Fruit fly (Drosophila melanogaster) whole organism, embryonic: ENCODE results near the gene Cpr30B.

Experiments used
- BtbVII ChIP-seq: fragments of 200-800 bp; sonication (Bioruptor generic); optimal IDR thresholded peaks from 3 replicates; lab custom pipeline; 2017; ENCODE audit warnings: missing biosample characterization, mild to moderate bottlenecking, missing genetic modification characterization
- CG10565 ChIP-seq: fragments of 200-800 bp; sonication (Bioruptor generic); optimal IDR thresholded peaks from 3 replicates; lab custom pipeline; 2016; ENCODE audit warnings: missing biosample characterization, mild to moderate bottlenecking, missing genetic modification characterization
- CG12942 ChIP-seq: fragments of 200-800 bp; sonication (Bioruptor generic); optimal IDR thresholded peaks from 3 replicates; lab custom pipeline; 2016; ENCODE audit warnings: missing biosample characterization, missing genetic modification characterization
- CG13424 ChIP-seq: fragments of 200-800 bp; sonication (Bioruptor generic); optimal IDR thresholded peaks from 2 replicates; lab custom pipeline; 2019; ENCODE audit warnings: missing biosample characterization, mild to moderate bottlenecking, missing genetic modification characterization, moderate library complexity
- CG13775 ChIP-seq: fragments of 200-800 bp; sonication (Bioruptor generic); optimal IDR thresholded peaks from 3 replicates; lab custom pipeline; 2017; ENCODE audit warnings: missing biosample characterization, mild to moderate bottlenecking, missing genetic modification characterization
- CG14710 ChIP-seq: fragments of 200-800 bp; sonication (Bioruptor generic); optimal IDR thresholded peaks from 3 replicates; lab custom pipeline; 2019; ENCODE audit warnings: missing biosample characterization, mild to moderate bottlenecking, missing genetic modification characterization, moderate library complexity
- CG1603 ChIP-seq: fragments of 200-800 bp; sonication (Bioruptor generic); optimal IDR thresholded peaks from 2 replicates; lab custom pipeline; 2019; ENCODE audit warnings: missing biosample characterization, mild to moderate bottlenecking, missing genetic modification characterization, moderate library complexity
- CG17359 ChIP-seq: fragments of 200-800 bp; sonication (Bioruptor generic); optimal IDR thresholded peaks from 3 replicates; lab custom pipeline; 2018; ENCODE audit warnings: missing biosample characterization, mild to moderate bottlenecking, missing genetic modification characterization, moderate library complexity
- CG18011 ChIP-seq: fragments of 200-800 bp; sonication (Bioruptor generic); optimal IDR thresholded peaks from 2 replicates; lab custom pipeline; 2017; ENCODE audit warnings: missing biosample characterization, missing genetic modification characterization, mild to moderate bottlenecking, moderate library complexity, missing genotype
- CG18764 ChIP-seq: fragments of 200-800 bp; sonication (Bioruptor generic); optimal IDR thresholded peaks from 3 replicates; lab custom pipeline; 2016; ENCODE audit warnings: missing biosample characterization, missing genetic modification characterization
- CG43689 ChIP-seq: fragments of 200-800 bp; sonication (Bioruptor generic); IDR thresholded peaks from 2 replicates; pipeline ENCODE4 v1.3.6; 2022; ENCODE audit warnings: missing biosample characterization, missing genetic modification characterization
- CG5245 ChIP-seq: fragments of 200-800 bp; sonication (Bioruptor generic); optimal IDR thresholded peaks from 3 replicates; lab custom pipeline; 2016; ENCODE audit warnings: missing biosample characterization, missing genetic modification characterization
- CG6254 ChIP-seq: fragments of 200-800 bp; sonication (Bioruptor generic); optimal IDR thresholded peaks from 3 replicates; lab custom pipeline; 2017; ENCODE audit warnings: mild to moderate bottlenecking, missing biosample characterization, missing genetic modification reagents, missing genetic modification characterization
- CG6654 ChIP-seq: fragments of 200-800 bp; sonication (Bioruptor generic); optimal IDR thresholded peaks from 2 replicates; lab custom pipeline; 2017; ENCODE audit warnings: missing biosample characterization, mild to moderate bottlenecking, missing genetic modification characterization
- CG7963 ChIP-seq: fragments of 200-800 bp; sonication (Bioruptor generic); IDR thresholded peaks from 3 replicates; pipeline ENCODE4 v1.3.6; 2022; ENCODE audit warnings: missing biosample characterization, missing genetic modification characterization; ENCODE audit not compliant: partially characterized antibody
- CG8765 ChIP-seq: fragments of 200-800 bp; sonication (Bioruptor generic); IDR thresholded peaks from 2 replicates; pipeline ENCODE4 v1.3.6; 2022; ENCODE audit warnings: missing biosample characterization, missing genetic modification characterization
- CG8944 ChIP-seq: fragments of 200-800 bp; sonication (Bioruptor generic); optimal IDR thresholded peaks from 3 replicates; lab custom pipeline; 2016; ENCODE audit warnings: missing biosample characterization, missing genetic modification characterization
- D19A ChIP-seq: fragments of 200-800 bp; optimal IDR thresholded peaks from 3 replicates; lab custom pipeline; 2019; ENCODE audit warnings: missing biosample characterization, mild to moderate bottlenecking, missing genetic modification characterization, moderate library complexity
- Dfd ChIP-seq, 2 experiments: fragments of >200 bp; optimal IDR thresholded peaks; 2 replicates each; lab custom pipeline; 2017; ENCODE audit warnings: missing biosample characterization in 2 of 2, missing genetic modification characterization in 2 of 2
- Dip3 ChIP-seq: fragments of 200-800 bp; sonication (Bioruptor generic); optimal IDR thresholded peaks from 3 replicates; lab custom pipeline; 2016; ENCODE audit warnings: missing biosample characterization, missing genetic modification characterization
- Doc3 ChIP-seq: fragments of 200-800 bp; sonication (Bioruptor generic); IDR thresholded peaks from 3 replicates; pipeline ENCODE4 v1.3.6; 2022; ENCODE audit warnings: missing biosample characterization, missing genetic modification characterization; ENCODE audit not compliant: partially characterized antibody
- Ets65A ChIP-seq: fragments of 200-800 bp; sonication (Bioruptor generic); peaks from one replicate; lab custom pipeline; 2016; ENCODE audit warnings: missing biosample characterization, missing genetic modification characterization
- Gsc ChIP-seq: fragments of 200-800 bp; sonication (Bioruptor generic); IDR thresholded peaks from 2 replicates; pipeline ENCODE4 v1.3.6; 2022; ENCODE audit warnings: missing biosample characterization, missing genetic modification characterization
- Lpt ChIP-seq: fragments of >200 bp; optimal IDR thresholded peaks from 2 replicates; lab custom pipeline; 2018; ENCODE audit warnings: missing biosample characterization, missing genetic modification characterization
- Mes4 ChIP-seq: fragments of 200-800 bp; sonication (Bioruptor generic); optimal IDR thresholded peaks from 2 replicates; lab custom pipeline; 2016; ENCODE audit warnings: missing biosample characterization, missing genetic modification characterization
- Sox100B ChIP-seq: fragments of 200-800 bp; sonication (Bioruptor generic); optimal IDR thresholded peaks from 3 replicates; lab custom pipeline; 2018; ENCODE audit warnings: missing biosample characterization, mild to moderate bottlenecking, missing genetic modification characterization
- Spps ChIP-seq: fragments of 200-800 bp; sonication (Bioruptor generic); optimal IDR thresholded peaks from 2 replicates; lab custom pipeline; 2018; ENCODE audit warnings: missing biosample characterization, mild to moderate bottlenecking, missing genetic modification characterization
- Sry-δ ChIP-seq: fragments of 200-800 bp; sonication (Bioruptor generic); optimal IDR thresholded peaks from 2 replicates; lab custom pipeline; 2016; ENCODE audit warnings: missing biosample characterization, missing genetic modification characterization
- Trl ChIP-seq, 3 experiments: fragments of >200 bp in 2 of 3; fragments of 200-800 bp in 1 of 3; sonication (Bioruptor generic) in 1 of 3; optimal IDR thresholded peaks; 2 replicates in 1 of 3; 3 replicates in 2 of 3; lab custom pipeline; 2016 to 2017; ENCODE audit warnings: missing biosample characterization in 1 of 3, missing genetic modification characterization in 1 of 3
- Xbp1 ChIP-seq: fragments of 200-800 bp; sonication (Bioruptor generic); optimal IDR thresholded peaks from 3 replicates; lab custom pipeline; 2016; ENCODE audit warnings: missing biosample characterization, mild to moderate bottlenecking, missing genetic modification characterization
- btn ChIP-seq: fragments of 200-800 bp; sonication (Bioruptor generic); optimal IDR thresholded peaks from 2 replicates; lab custom pipeline; 2016; ENCODE audit warnings: missing biosample characterization, missing genetic modification characterization
- cas ChIP-seq: fragments of 200-800 bp; sonication (Bioruptor generic); IDR thresholded peaks from 2 replicates; pipeline ENCODE4 v1.3.6; 2022; ENCODE audit warnings: missing biosample characterization, missing genetic modification characterization
- cwo ChIP-seq: fragments of 200-800 bp; sonication (Bioruptor generic); optimal IDR thresholded peaks from 3 replicates; lab custom pipeline; 2017; ENCODE audit warnings: missing biosample characterization, missing genetic modification characterization, mild to moderate bottlenecking, moderate library complexity, missing genetic modification reagents
- ewg ChIP-seq: fragments of 200-800 bp; sonication (Bioruptor generic); optimal IDR thresholded peaks from 3 replicates; lab custom pipeline; 2017; ENCODE audit warnings: mild to moderate bottlenecking, missing biosample characterization, missing genetic modification reagents, missing genetic modification characterization
- exex ChIP-seq: fragments of 200-800 bp; sonication (Bioruptor generic); optimal IDR thresholded peaks from 4 replicates; lab custom pipeline; 2018; ENCODE audit warnings: missing biosample characterization, mild to moderate bottlenecking, missing genetic modification characterization, moderate library complexity
- fd64A ChIP-seq: fragments of 200-800 bp; sonication (Bioruptor generic); optimal IDR thresholded peaks from 3 replicates; lab custom pipeline; 2018; ENCODE audit warnings: missing biosample characterization, mild to moderate bottlenecking, missing genetic modification characterization
- hkb ChIP-seq, 2 experiments: fragments of 200-800 bp in 1 of 2; fragments of >200 bp in 1 of 2; sonication (Bioruptor generic) in 1 of 2; IDR thresholded peaks in 1 of 2; optimal IDR thresholded peaks in 1 of 2; 2 replicates each; pipeline versions ENCODE4 v1.3.6 to Lab custom; 2017 to 2022; ENCODE audit warnings: missing biosample characterization in 1 of 2, missing genetic modification characterization in 1 of 2
- klu ChIP-seq: fragments of 200-800 bp; sonication (Bioruptor generic); IDR thresholded peaks from 2 replicates; pipeline ENCODE4 v1.3.6; 2022; ENCODE audit warnings: missing biosample characterization, missing genetic modification characterization
- kni ChIP-seq: fragments of 200-800 bp; sonication (Bioruptor generic); optimal IDR thresholded peaks from 3 replicates; lab custom pipeline; 2017; ENCODE audit warnings: mild to moderate bottlenecking, missing biosample characterization, missing genetic modification reagents, missing genetic modification characterization
- mirr ChIP-seq: fragments of 200-800 bp; sonication (Bioruptor generic); optimal IDR thresholded peaks from 3 replicates; lab custom pipeline; 2018; ENCODE audit warnings: missing biosample characterization, mild to moderate bottlenecking, missing genetic modification characterization
- otp ChIP-seq: fragments of 200-800 bp; sonication (Bioruptor generic); IDR thresholded peaks from 3 replicates; pipeline ENCODE4, ENCODE4 v1.3.6; 2022; ENCODE audit warnings: missing biosample characterization, missing genetic modification characterization
- pzg ChIP-seq: fragments of 200-800 bp; sonication (Bioruptor generic); optimal IDR thresholded peaks from 3 replicates; lab custom pipeline; 2018; ENCODE audit warnings: missing biosample characterization, mild to moderate bottlenecking, missing genetic modification characterization, moderate library complexity
- slou ChIP-seq: fragments of 200-800 bp; sonication (Bioruptor generic); optimal IDR thresholded peaks from 3 replicates; lab custom pipeline; 2016; ENCODE audit warnings: missing biosample characterization, missing genetic modification characterization
- tap ChIP-seq: fragments of 200-800 bp; optimal IDR thresholded peaks from 3 replicates; lab custom pipeline; 2019; ENCODE audit warnings: missing biosample characterization, mild to moderate bottlenecking, missing genetic modification characterization, moderate library complexity
- unc-4 ChIP-seq: fragments of 200-800 bp; sonication (Bioruptor generic); IDR thresholded peaks from 2 replicates; pipeline ENCODE4 v1.3.6; 2022; ENCODE audit warnings: missing biosample characterization, missing genetic modification characterization; ENCODE audit not compliant: partially characterized antibody
- vnd ChIP-seq: fragments of 200-800 bp; sonication (Bioruptor generic); IDR thresholded peaks from 3 replicates; pipeline ENCODE4 v1.3.6; 2022; ENCODE audit warnings: missing biosample characterization, missing genetic modification characterization; ENCODE audit not compliant: partially characterized antibody
- wdn ChIP-seq: fragments of 200-800 bp; sonication (Bioruptor generic); IDR thresholded peaks from 2 replicates; pipeline ENCODE4 v1.3.6; 2022; ENCODE audit warnings: missing biosample characterization, missing genetic modification characterization
- wek ChIP-seq: fragments of 200-800 bp; sonication (Bioruptor generic); optimal IDR thresholded peaks from 3 replicates; lab custom pipeline; 2018; ENCODE audit warnings: missing biosample characterization, mild to moderate bottlenecking, missing genetic modification characterization, moderate library complexity

The Cpr30B gene

dm6 chr2L:9568360-9569088 is 25.8 kb downstream of the Cpr30B start, which contains the start of gene brwl (continued):
- TF ChIP-seq exex (tag; lab: Kevin White, UChicago) = peak; percentile 93
- TF ChIP-seq CG43689 = peak; percentile 93
- TF ChIP-seq CG1603 (tag; lab: Kevin White, UChicago) = peak; percentile 98
- TF ChIP-seq tap (tag; lab: Kevin White, UChicago) = peak; percentile 99
- TF ChIP-seq pzg (GFP tag; lab: Kevin White, UChicago) = peak; percentile 20
- TF ChIP-seq vnd (GFP tag; lab: Robert Waterston, UW) = no peak
- TF ChIP-seq unc-4 (GFP tag; lab: Robert Waterston, UW) = 0 out of 2 replicates have a peak, but pooled peaks have one; percentile 11
- no peak for TF ChIP-seq Lpt
- TF ChIP-seq klu (GFP tag; lab: Robert Waterston, UW) = peak; percentile 97
- TF ChIP-seq CG18764 = peak; percentile 98
- TF ChIP-seq Gsc (GFP tag; lab: Robert Waterston, UW) = peak; percentile 95
- peak; percentile 99 for TF ChIP-seq Sox100B (GFP tag; lab: Kevin White, UChicago)
- TF ChIP-seq BtbVII = peak; percentile 98
- peak; percentile 99 for TF ChIP-seq CG17359
- peak; percentile 97 for TF ChIP-seq CG8944
- peak; percentile 95 for TF ChIP-seq wdn (GFP tag; lab: Robert Waterston, UW)
- TF ChIP-seq CG18011 (GFP tag; lab: Kevin White, UChicago) = peak; percentile 91
- TF ChIP-seq Dfd (GFP tag; optimal IDR thresholded peaks at IDR 0.05; lab: Kevin White, UChicago) = peak in 1 of 2 experiments; percentile 80
- peak; percentile 97 for TF ChIP-seq ewg
- peak; percentile 91 for TF ChIP-seq CG6654 (GFP tag; lab: Kevin White, UChicago)
- peak; percentile 98 for TF ChIP-seq CG14710 (tag; lab: Kevin White, UChicago)
- TF ChIP-seq kni (GFP tag; lab: Kevin White, UChicago) = peak; percentile 95
- TF ChIP-seq CG13424 (tag; lab: Kevin White, UChicago) = peak; percentile 99
- peak; percentile 93 for TF ChIP-seq CG10565
- TF ChIP-seq hkb (optimal IDR thresholded peaks at IDR 0.05; lab: Kevin White, UChicago) = no peak
- peak; percentile 99 for TF ChIP-seq hkb (GFP tag; IDR thresholded peaks at IDR 0.05; lab: Robert Waterston, UW)
- TF ChIP-seq CG8765 (GFP tag; lab: Robert Waterston, UW) = peak; percentile 92
- TF ChIP-seq CG12942 = peak; percentile 99
- TF ChIP-seq cwo (GFP tag; lab: Kevin White, UChicago) = peak; percentile 98
- TF ChIP-seq Sry-δ (GFP tag; lab: Kevin White, UChicago) = peak; percentile 77
- peak; percentile 95 for TF ChIP-seq cas (GFP tag; lab: Robert Waterston, UW)
- TF ChIP-seq wek (GFP tag; lab: Kevin White, UChicago) = peak; percentile 87
- peak; percentile 98 for TF ChIP-seq Mes4 (GFP tag; lab: Kevin White, UChicago)
- TF ChIP-seq CG13775 (GFP tag; lab: Kevin White, UChicago) = peak; percentile 99
- peak; percentile 97 for TF ChIP-seq CG5245
- peak; percentile 98 for TF ChIP-seq Dip3
- TF ChIP-seq CG7963 (GFP tag; lab: Robert Waterston, UW) = no peak
- TF ChIP-seq Xbp1 (GFP tag; lab: Kevin White, UChicago) = peak; percentile 99
- TF ChIP-seq CG6254 = peak; percentile 97
- TF ChIP-seq Doc3 = no peak
- TF ChIP-seq mirr (GFP tag; lab: Kevin White, UChicago) = peak; percentile 97
- peak; percentile 95 for TF ChIP-seq fd64A (GFP tag; lab: Kevin White, UChicago)
- TF ChIP-seq D19A (tag; lab: Kevin White, UChicago) = peak; percentile 97
- peak; percentile 100 for TF ChIP-seq Ets65A (GFP tag; lab: Kevin White, UChicago)
- TF ChIP-seq Spps (tag; lab: Kevin White, UChicago) = peak; percentile 98
- peak; percentile 95 for TF ChIP-seq btn (GFP tag; lab: Kevin White, UChicago)
- TF ChIP-seq otp (GFP tag; lab: Robert Waterston, UW) = peak; percentile 96
- peak; percentile 64 to 84 for TF ChIP-seq Trl (optimal IDR thresholded peaks at IDR 0.05; lab: Kevin White, UChicago)
- peak; percentile 98 for TF ChIP-seq Trl (GFP tag; optimal IDR thresholded peaks at IDR 0.05; lab: Kevin White, UChicago)
- peak; percentile 97 for TF ChIP-seq slou (GFP tag; lab: Kevin White, UChicago)
